Worm (Caenorhabditis elegans) whole organism, mixed stage, embryonic: Measurements from ENCODE around the gene pmp-3.

Source experiments
- blmp-1 ChIP-seq: fragments of 150-350 bp; optimal IDR thresholded peaks from 2 replicates; lab custom pipeline; 2014; ENCODE audit warnings: missing biosample characterization, missing genetic modification characterization
- drap-1 ChIP-seq: fragments of 200-800 bp; sonication (Bioruptor generic); optimal IDR thresholded peaks from 3 replicates; lab custom pipeline; 2018; ENCODE audit warnings: mild to moderate bottlenecking, missing genetic modification characterization, missing compliant biosample characterization
- nhr-12 ChIP-seq: fragments of 150-350 bp; optimal IDR thresholded peaks from 2 replicates; lab custom pipeline; 2014; ENCODE audit warnings: missing biosample characterization, missing genetic modification characterization
- nhr-2 ChIP-seq: fragments of 150-350 bp; optimal IDR thresholded peaks from 2 replicates; lab custom pipeline; 2014; ENCODE audit warnings: missing biosample characterization, missing genetic modification characterization
- nhr-237 ChIP-seq: fragments of 150-350 bp; optimal IDR thresholded peaks from 2 replicates; lab custom pipeline; 2014; ENCODE audit warnings: missing biosample characterization, missing genetic modification characterization
- nhr-28 ChIP-seq: fragments of 150-350 bp; optimal IDR thresholded peaks from 2 replicates; lab custom pipeline; 2014; ENCODE audit warnings: missing biosample characterization, missing genetic modification characterization
- nhr-76 ChIP-seq: sonication (generic microtip); optimal IDR thresholded peaks from 2 replicates; lab custom pipeline; 2017; ENCODE audit warnings: missing biosample characterization, missing genetic modification characterization
- snpc-4 ChIP-seq: fragments of 150-350 bp; optimal IDR thresholded peaks from 2 replicates; lab custom pipeline; 2014; ENCODE audit warnings: missing biosample characterization, missing genetic modification characterization
- sptf-1 ChIP-seq: sonication (generic microtip); optimal IDR thresholded peaks from 2 replicates; lab custom pipeline; 2017; ENCODE audit warnings: mild to moderate bottlenecking, missing genetic modification characterization, moderate library complexity, missing compliant biosample characterization
- ztf-11 ChIP-seq: fragments of 150-350 bp; optimal IDR thresholded peaks from 2 replicates; lab custom pipeline; 2014; ENCODE audit warnings: missing biosample characterization, missing genetic modification characterization

ce11 chrV:14635119-14635518, 11.4 kb upstream of the pmp-3 start, which contains the start of gene F43D2.6:
- TF ChIP-seq blmp-1 (tag; lab: Kevin White, UChicago), result no peak
- no peak for TF ChIP-seq nhr-237
- no peak for TF ChIP-seq nhr-28 (tag; lab: Kevin White, UChicago)
- no peak for TF ChIP-seq sptf-1 (tag; lab: Kevin White, UChicago)
- no peak for TF ChIP-seq drap-1 (GFP tag; lab: Kevin White, UChicago)
- TF ChIP-seq nhr-76 (tag; lab: Kevin White, UChicago), result no peak
- no peak for TF ChIP-seq nhr-12 (tag; lab: Kevin White, UChicago)
- TF ChIP-seq ztf-11 (tag; lab: Kevin White, UChicago), result no peak
- no peak for TF ChIP-seq snpc-4 (tag; lab: Kevin White, UChicago)
- TF ChIP-seq nhr-2 (tag; lab: Kevin White, UChicago), result no peak
